Fruit fly (Drosophila melanogaster) whole organism, embryonic: ENCODE results near the gene Lcp65Aa.

Experiments used
- B-H1 ChIP-seq: fragments of 200-800 bp; sonication (Bioruptor generic); IDR thresholded peaks from 3 replicates; pipeline ENCODE4 v1.3.6; 2022; ENCODE audit warnings: missing biosample characterization, missing genetic modification characterization
- CG10979 ChIP-seq: fragments of 200-800 bp; sonication (Bioruptor generic); optimal IDR thresholded peaks from 2 replicates; lab custom pipeline; 2018; ENCODE audit warnings: missing biosample characterization, mild to moderate bottlenecking, missing genetic modification characterization, moderate library complexity
- CG12391 ChIP-seq: fragments of 200-800 bp; sonication (Bioruptor generic); optimal IDR thresholded peaks from 3 replicates; lab custom pipeline; 2018; ENCODE audit warnings: missing biosample characterization, mild to moderate bottlenecking, missing genetic modification characterization, moderate library complexity
- CG13424 ChIP-seq: fragments of 200-800 bp; sonication (Bioruptor generic); optimal IDR thresholded peaks from 2 replicates; lab custom pipeline; 2019; ENCODE audit warnings: missing biosample characterization, mild to moderate bottlenecking, missing genetic modification characterization, moderate library complexity
- CG14965 ChIP-seq: fragments of 200-800 bp; sonication (Bioruptor generic); optimal IDR thresholded peaks from 2 replicates; lab custom pipeline; 2016; ENCODE audit warnings: missing biosample characterization, missing genetic modification characterization, borderline replicate concordance
- CG1602 ChIP-seq: fragments of 200-800 bp; sonication (Bioruptor generic); optimal IDR thresholded peaks from 3 replicates; lab custom pipeline; 2016; ENCODE audit warnings: missing biosample characterization, missing genetic modification characterization
- CG18262 ChIP-seq: fragments of 200-800 bp; optimal IDR thresholded peaks from 3 replicates; lab custom pipeline; 2019; ENCODE audit warnings: missing biosample characterization, mild to moderate bottlenecking, missing genetic modification characterization, moderate library complexity
- CG1832 ChIP-seq: fragments of 200-800 bp; sonication (Bioruptor generic); optimal IDR thresholded peaks from 2 replicates; lab custom pipeline; 2017; ENCODE audit warnings: missing biosample characterization, mild to moderate bottlenecking, missing genetic modification characterization, inconsistent platforms
- CG2712 ChIP-seq: fragments of 200-800 bp; optimal IDR thresholded peaks from 3 replicates; lab custom pipeline; 2019; ENCODE audit warnings: missing biosample characterization, mild to moderate bottlenecking, missing genetic modification characterization, moderate library complexity
- CG32532 ChIP-seq: fragments of 200-800 bp; sonication (Bioruptor generic); IDR thresholded peaks from 2 replicates; pipeline ENCODE4 v1.3.6; 2022; ENCODE audit warnings: missing biosample characterization, missing genetic modification characterization
- CG4360 ChIP-seq: fragments of 200-800 bp; sonication (Bioruptor generic); IDR thresholded peaks from 2 replicates; pipeline ENCODE4 v1.3.6; 2022; ENCODE audit warnings: missing biosample characterization, missing genetic modification characterization
- CG4404 ChIP-seq: fragments of 200-800 bp; sonication (Bioruptor generic); IDR thresholded peaks from 2 replicates; pipeline ENCODE4 v1.3.6; 2022; ENCODE audit warnings: missing biosample characterization, missing genetic modification characterization
- Doc3 ChIP-seq: fragments of 200-800 bp; sonication (Bioruptor generic); IDR thresholded peaks from 3 replicates; pipeline ENCODE4 v1.3.6; 2022; ENCODE audit warnings: missing biosample characterization, missing genetic modification characterization; ENCODE audit not compliant: partially characterized antibody
- E2f2 ChIP-seq: fragments of 200-800 bp; sonication (Bioruptor generic); IDR thresholded peaks from 2 replicates; pipeline ENCODE4 v1.3.6; 2022; ENCODE audit warnings: missing biosample characterization, missing genetic modification characterization
- Ets65A ChIP-seq: fragments of 200-800 bp; sonication (Bioruptor generic); peaks from one replicate; lab custom pipeline; 2016; ENCODE audit warnings: missing biosample characterization, missing genetic modification characterization
- Mrtf ChIP-seq: fragments of 200-800 bp; sonication (Bioruptor generic); IDR thresholded peaks from 3 replicates; pipeline ENCODE4 v1.3.6; 2022; ENCODE audit warnings: missing biosample characterization, missing genetic modification characterization
- Myb ChIP-seq: fragments of 200-800 bp; sonication (Bioruptor generic); optimal IDR thresholded peaks from 2 replicates; lab custom pipeline; 2016; ENCODE audit warnings: missing biosample characterization, missing genetic modification characterization
- Nf-YB ChIP-seq: fragments of 200-800 bp; sonication (Bioruptor generic); optimal IDR thresholded peaks from 3 replicates; lab custom pipeline; 2019; ENCODE audit warnings: missing biosample characterization, mild to moderate bottlenecking, missing genetic modification characterization, moderate library complexity
- Sry-δ ChIP-seq: fragments of 200-800 bp; sonication (Bioruptor generic); optimal IDR thresholded peaks from 2 replicates; lab custom pipeline; 2016; ENCODE audit warnings: missing biosample characterization, missing genetic modification characterization
- Ssrp ChIP-seq: fragments of 200-800 bp; sonication (Bioruptor generic); optimal IDR thresholded peaks from 2 replicates; lab custom pipeline; 2018; ENCODE audit warnings: missing biosample characterization, mild to moderate bottlenecking, missing genetic modification characterization, moderate library complexity
- Stat92E ChIP-seq, 3 experiments: fragments of >200 bp in 2 of 3; fragments of 200-800 bp in 1 of 3; sonication (Bioruptor generic) in 1 of 3; optimal IDR thresholded peaks; 2 replicates each; lab custom pipeline; 2017 to 2019; ENCODE audit warnings: missing biosample characterization in 3 of 3, missing genetic modification characterization in 3 of 3, mild to moderate bottlenecking in 1 of 3, moderate library complexity in 1 of 3
- TFAM ChIP-seq: fragments of 200-800 bp; sonication (Bioruptor generic); optimal IDR thresholded peaks from 2 replicates; lab custom pipeline; 2017; ENCODE audit warnings: missing biosample characterization, missing genetic modification characterization, inconsistent platforms
- Taf1 ChIP-seq: fragments of 200-800 bp; sonication (Bioruptor generic); IDR thresholded peaks from 2 replicates; pipeline ENCODE4 v1.3.6; 2022; ENCODE audit warnings: missing biosample characterization, missing genetic modification characterization
- Trl ChIP-seq, 3 experiments: fragments of >200 bp in 2 of 3; fragments of 200-800 bp in 1 of 3; sonication (Bioruptor generic) in 1 of 3; optimal IDR thresholded peaks; 2 replicates in 1 of 3; 3 replicates in 2 of 3; lab custom pipeline; 2016 to 2017; ENCODE audit warnings: missing biosample characterization in 1 of 3, missing genetic modification characterization in 1 of 3
- Usf ChIP-seq: fragments of 200-800 bp; sonication (Bioruptor generic); optimal IDR thresholded peaks from 2 replicates; lab custom pipeline; 2017; ENCODE audit warnings: missing genotype, missing biosample characterization, missing genetic modification characterization
- al ChIP-seq: fragments of 200-800 bp; sonication (Bioruptor generic); IDR thresholded peaks from 2 replicates; pipeline ENCODE4 v1.3.6; 2022; ENCODE audit warnings: missing biosample characterization, missing genetic modification characterization
- dmrt11E ChIP-seq: fragments of 200-800 bp; sonication (Bioruptor generic); optimal IDR thresholded peaks from 3 replicates; lab custom pipeline; 2018; ENCODE audit warnings: missing biosample characterization, mild to moderate bottlenecking, missing genetic modification characterization, moderate library complexity
- esg ChIP-seq: fragments of 200-800 bp; sonication (Bioruptor generic); conservative IDR thresholded peaks from 2 replicates; pipeline ENCODE4 v1.3.6; 2022; ENCODE audit warnings: missing biosample characterization, missing genetic modification characterization
- fd96Cb ChIP-seq: fragments of 200-800 bp; sonication (Bioruptor generic); optimal IDR thresholded peaks from 2 replicates; lab custom pipeline; 2018; ENCODE audit warnings: missing biosample characterization, mild to moderate bottlenecking, missing genetic modification characterization, moderate library complexity
- gsb-n ChIP-seq: fragments of 200-800 bp; sonication (Bioruptor generic); optimal IDR thresholded peaks from 3 replicates; lab custom pipeline; 2018; ENCODE audit warnings: missing biosample characterization, mild to moderate bottlenecking, missing genetic modification characterization
- knrl ChIP-seq: fragments of 200-800 bp; sonication (Bioruptor generic); IDR thresholded peaks from 3 replicates; pipeline ENCODE4 v1.3.6; 2022; ENCODE audit warnings: missing biosample characterization, missing genetic modification characterization; ENCODE audit not compliant: partially characterized antibody
- lola ChIP-seq, 3 experiments: fragments of >200 bp in 2 of 3; fragments of 200-800 bp in 1 of 3; sonication (Bioruptor generic) in 1 of 3; optimal IDR thresholded peaks; 2 replicates each; lab custom pipeline; 2017 to 2019; ENCODE audit warnings: missing biosample characterization in 3 of 3, missing genetic modification characterization in 3 of 3, mild to moderate bottlenecking in 1 of 3, moderate library complexity in 1 of 3
- nerfin-1 ChIP-seq: fragments of 200-800 bp; sonication (Bioruptor generic); optimal IDR thresholded peaks from 3 replicates; lab custom pipeline; 2019; ENCODE audit warnings: missing biosample characterization, mild to moderate bottlenecking, missing genetic modification characterization, moderate library complexity
- nerfin-2 ChIP-seq: fragments of 200-800 bp; sonication (Bioruptor generic); IDR thresholded peaks from 2 replicates; pipeline ENCODE4 v1.3.6; 2022; ENCODE audit warnings: missing biosample characterization, missing genetic modification characterization; ENCODE audit not compliant: partially characterized antibody
- nmo ChIP-seq: fragments of 200-800 bp; sonication (Bioruptor generic); optimal IDR thresholded peaks from 2 replicates; lab custom pipeline; 2018; ENCODE audit warnings: missing biosample characterization, mild to moderate bottlenecking, missing genetic modification characterization, moderate library complexity
- oc ChIP-seq: fragments of 200-800 bp; sonication (Bioruptor generic); optimal IDR thresholded peaks from 2 replicates; lab custom pipeline; 2018; ENCODE audit warnings: missing biosample characterization, mild to moderate bottlenecking, missing genetic modification characterization, moderate library complexity
- peb ChIP-seq: fragments of 200-800 bp; sonication (Bioruptor generic); IDR thresholded peaks from 2 replicates; pipeline ENCODE4 v1.3.6; 2022; ENCODE audit warnings: missing biosample characterization, missing genetic modification characterization
- pho ChIP-seq: fragments of 200-800 bp; sonication (Bioruptor generic); optimal IDR thresholded peaks from 2 replicates; lab custom pipeline; 2016; ENCODE audit warnings: missing biosample characterization, missing genetic modification characterization
- prd ChIP-seq, 3 experiments: fragments of >200 bp in 2 of 3; fragments of 200-800 bp in 1 of 3; sonication (Bioruptor generic) in 1 of 3; optimal IDR thresholded peaks in 2 of 3; IDR thresholded peaks in 1 of 3; 2 replicates in 2 of 3; 3 replicates in 1 of 3; pipeline versions ENCODE4 v1.3.6 to Lab custom; 2017 to 2022; ENCODE audit warnings: missing biosample characterization in 1 of 3, missing genetic modification characterization in 1 of 3
- pros ChIP-seq: fragments of 200-800 bp; sonication (Bioruptor generic); optimal IDR thresholded peaks from 3 replicates; lab custom pipeline; 2019; ENCODE audit warnings: missing biosample characterization, mild to moderate bottlenecking, missing genetic modification characterization, moderate library complexity
- row ChIP-seq: fragments of 200-800 bp; sonication (Bioruptor generic); IDR thresholded peaks from 3 replicates; pipeline ENCODE4 v1.3.6; 2022; ENCODE audit warnings: missing biosample characterization, missing genetic modification characterization
- schlank ChIP-seq: fragments of 200-800 bp; sonication (Bioruptor generic); optimal IDR thresholded peaks from 2 replicates; lab custom pipeline; 2018; ENCODE audit warnings: missing biosample characterization, mild to moderate bottlenecking, missing genetic modification characterization
- scrt ChIP-seq: fragments of 200-800 bp; sonication (Bioruptor generic); optimal IDR thresholded peaks from 2 replicates; lab custom pipeline; 2018; ENCODE audit warnings: missing biosample characterization, mild to moderate bottlenecking, missing genetic modification characterization, moderate library complexity
- shn ChIP-seq: fragments of 200-800 bp; sonication (Bioruptor generic); optimal IDR thresholded peaks from 3 replicates; lab custom pipeline; 2016; ENCODE audit warnings: missing biosample characterization, missing genetic modification characterization
- sqz ChIP-seq: fragments of 200-800 bp; sonication (Bioruptor generic); optimal IDR thresholded peaks from 3 replicates; lab custom pipeline; 2018; ENCODE audit warnings: missing biosample characterization, mild to moderate bottlenecking, missing genetic modification characterization
- tna ChIP-seq: fragments of 200-800 bp; sonication (Bioruptor generic); IDR thresholded peaks from 2 replicates; pipeline ENCODE4 v1.3.6; 2022; ENCODE audit warnings: missing biosample characterization, missing genetic modification characterization; ENCODE audit not compliant: partially characterized antibody
- yki ChIP-seq: fragments of >200 bp; optimal IDR thresholded peaks from 3 replicates; lab custom pipeline; 2018
- zf30C ChIP-seq: fragments of 200-800 bp; sonication (Bioruptor generic); optimal IDR thresholded peaks from 3 replicates; lab custom pipeline; 2018; ENCODE audit warnings: missing biosample characterization, mild to moderate bottlenecking, missing genetic modification characterization

Lcp65Aa gene

dm6 chr3L:6161997-6162396 is 10.9 kb downstream of the Lcp65Aa start:
- TF ChIP-seq gsb-n (tag; lab: Kevin White, UChicago) (peak; percentile 58), pho (GFP tag; lab: Kevin White, UChicago) (no peak), shn (no peak), Ssrp (tag; lab: Kevin White, UChicago) (peak; percentile 34), B-H1 (GFP tag; lab: Robert Waterston, UW) (no peak), CG32532 (GFP tag; lab: Robert Waterston, UW) (no peak), Usf (GFP tag; lab: Kevin White, UChicago) (no peak), nmo (GFP tag; lab: Kevin White, UChicago) (peak; percentile 46), lola (GFP tag; optimal IDR thresholded peaks at IDR 0.05; lab: Kevin White, UChicago) (peak in 1 of 3 experiments; percentile 71), CG18262 (tag; lab: Kevin White, UChicago) (peak; percentile 69), CG12391 (tag; lab: Kevin White, UChicago) (peak; percentile 28), CG4360 (GFP tag; lab: Robert Waterston, UW) (no peak), dmrt11E (tag; lab: Kevin White, UChicago) (peak; percentile 63), Sry-δ (GFP tag; lab: Kevin White, UChicago) (no peak), al (GFP tag; lab: Robert Waterston, UW) (no peak), scrt (GFP tag; lab: Kevin White, UChicago) (no peak), prd (optimal IDR thresholded peaks at IDR 0.05; lab: Kevin White, UChicago) (no peak), prd (GFP tag; IDR thresholded peaks at IDR 0.05; lab: Robert Waterston, UW) (0 out of 3 replicates have a peak, but pooled peaks have one; percentile 11), schlank (tag; lab: Kevin White, UChicago) (no peak), row (GFP tag; lab: Robert Waterston, UW) (peak; percentile 39; the same call in 2 of the 3 replicates), yki (lab: Kevin White, UChicago) (no peak), TFAM (GFP tag; lab: Kevin White, UChicago) (no peak), Mrtf (GFP tag; lab: Robert Waterston, UW) (0 out of 3 replicates have a peak, but pooled peaks have one; percentile 36), Ets65A (peak; percentile 65), peb (GFP tag; lab: Robert Waterston, UW) (no peak), knrl (no peak), CG1602 (GFP tag; lab: Kevin White, UChicago) (no peak), CG13424 (tag; lab: Kevin White, UChicago) (peak; percentile 20), CG10979 (tag; lab: Kevin White, UChicago) (peak; percentile 37)

- TF ChIP-seq fd96Cb (no peak), Ets65A (no peak), zf30C (GFP tag; lab: Kevin White, UChicago) (no peak), Taf1 (GFP tag; lab: Robert Waterston, UW) (no peak), Myb (GFP tag; lab: Kevin White, UChicago) (no peak), nerfin-1 (tag; lab: Kevin White, UChicago) (peak; percentile 95), nerfin-2 (GFP tag; lab: Robert Waterston, UW) (peak; percentile 21; the same call in 1 of the 2 replicates), Doc3 (GFP tag; lab: Robert Waterston, UW) (no peak), CG4404 (GFP tag; lab: Robert Waterston, UW) (no peak), CG4360 (GFP tag; lab: Robert Waterston, UW) (peak; percentile 52; the same call in 1 of the 2 replicates), tna (GFP tag; lab: Robert Waterston, UW) (no peak), Trl (optimal IDR thresholded peaks at IDR 0.05; lab: Kevin White, UChicago) (no peak), Trl (GFP tag; optimal IDR thresholded peaks at IDR 0.05; lab: Kevin White, UChicago) (no peak), CG2712 (tag; lab: Kevin White, UChicago) (no peak), Stat92E (GFP tag; optimal IDR thresholded peaks at IDR 0.05; lab: Kevin White, UChicago) (no peak), Nf-YB (no peak), pros (peak; percentile 72), E2f2 (GFP tag; lab: Robert Waterston, UW) (no peak), sqz (GFP tag; lab: Kevin White, UChicago) (no peak), CG1832 (no peak), oc (peak; percentile 77), CG14965 (GFP tag; lab: Kevin White, UChicago) (no peak), esg (no peak)
These were observed 11.5 kb downstream of the Lcp65Aa start, which contains the start of gene Prdm13 for dm6 chr3L:6162483-6163128. Gene Prdm13 (plus strand): TSS chr3L:6163127.
